Fruit fly (Drosophila melanogaster) whole organism, adult: ENCODE results near the gene Amun.

Experiments used
- CG12768 ChIP-seq: fragments of 200-800 bp; sonication (Bioruptor generic); optimal IDR thresholded peaks from 2 replicates; lab custom pipeline; 2017; ENCODE audit warnings: missing biosample characterization, missing genetic modification characterization, mild to moderate bottlenecking, moderate library complexity, missing genetic modification reagents
- CG14711 ChIP-seq: fragments of 200-800 bp; sonication (Bioruptor generic); optimal IDR thresholded peaks from 2 replicates; lab custom pipeline; 2018; ENCODE audit warnings: missing biosample characterization, mild to moderate bottlenecking, missing genetic modification characterization, moderate library complexity
- CG5204 ChIP-seq: fragments of 200-800 bp; sonication (Bioruptor generic); optimal IDR thresholded peaks from 2 replicates; lab custom pipeline; 2016; ENCODE audit warnings: missing biosample characterization, missing genetic modification characterization
- CG7101 ChIP-seq: fragments of 200-800 bp; sonication (Bioruptor generic); optimal IDR thresholded peaks from 2 replicates; lab custom pipeline; 2018; ENCODE audit warnings: missing biosample characterization, mild to moderate bottlenecking, missing genetic modification characterization, moderate library complexity
- Clk ChIP-seq: fragments of 200-800 bp; sonication (Bioruptor generic); optimal IDR thresholded peaks from 2 replicates; lab custom pipeline; 2017; ENCODE audit warnings: missing biosample characterization, missing genetic modification characterization
- bab1 ChIP-seq: fragments of 200-800 bp; sonication (Bioruptor generic); optimal IDR thresholded peaks from 3 replicates; lab custom pipeline; 2019; ENCODE audit warnings: missing biosample characterization, mild to moderate bottlenecking, missing genetic modification characterization, moderate library complexity
- kay ChIP-seq: fragments of 200-800 bp; sonication (Bioruptor generic); peaks from one replicate; lab custom pipeline; 2016; ENCODE audit warnings: missing biosample characterization, missing genetic modification characterization, borderline replicate concordance
- pad ChIP-seq: fragments of 200-800 bp; sonication (Bioruptor generic); optimal IDR thresholded peaks from 3 replicates; lab custom pipeline; 2017; ENCODE audit warnings: missing biosample characterization, missing genetic modification characterization, mild to moderate bottlenecking, moderate library complexity, missing genetic modification reagents
- tj ChIP-seq: fragments of 200-800 bp; sonication (Bioruptor generic); optimal IDR thresholded peaks from 3 replicates; lab custom pipeline; 2017; ENCODE audit warnings: missing biosample characterization, mild to moderate bottlenecking, missing genetic modification characterization, moderate library complexity
- toe ChIP-seq: fragments of 200-800 bp; sonication (Bioruptor generic); optimal IDR thresholded peaks from 2 replicates; lab custom pipeline; 2016; ENCODE audit warnings: missing biosample characterization, missing genetic modification characterization

- TF ChIP-seq CG14711 (tag; lab: Kevin White, UChicago) (no peak), CG5204 (GFP tag; lab: Kevin White, UChicago) (no peak), kay (GFP tag; lab: Kevin White, UChicago) (no peak), Clk (GFP tag; lab: Kevin White, UChicago) (no peak), CG7101 (tag; lab: Kevin White, UChicago) (no peak), CG12768 (GFP tag; lab: Kevin White, UChicago) (no peak), tj (GFP tag; lab: Kevin White, UChicago) (no peak), toe (GFP tag; lab: Kevin White, UChicago) (no peak), pad (no peak), bab1 (GFP tag; lab: Kevin White, UChicago) (no peak)
These were observed 14.6 kb downstream of the Amun start for dm6 chrX:11700765-11701164.
